Worm (Caenorhabditis elegans): ENCODE data around the gene bgnt-1.1.

DNA sequence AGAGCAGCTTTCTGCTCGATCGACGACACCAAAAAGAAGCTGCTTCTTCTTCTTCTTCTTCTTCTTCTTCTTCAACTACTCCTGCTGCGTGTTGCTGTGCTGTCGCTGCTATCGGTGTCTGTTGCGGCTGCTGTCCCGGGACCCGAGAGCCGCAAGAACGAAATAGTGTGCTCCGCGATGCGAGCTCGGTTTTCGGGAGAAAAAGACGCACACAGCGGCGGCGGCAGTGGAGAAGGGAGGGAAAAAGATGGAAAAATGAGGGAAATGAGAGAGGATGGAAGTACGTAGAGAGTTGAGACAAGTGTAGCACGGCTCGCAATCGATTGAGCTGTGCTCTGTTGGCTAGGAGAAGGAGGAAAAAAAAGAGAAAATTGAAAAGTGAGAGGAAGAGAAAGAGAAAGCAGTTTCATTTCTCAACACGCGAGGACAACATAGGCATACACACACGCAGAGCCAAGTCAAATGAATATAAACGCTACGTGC is 31.2 kb downstream of the bgnt-1.1 start:
- no peak for TF ChIP-seq aly-2 (tag; optimal IDR thresholded peaks at IDR 0.05)
- TF ChIP-seq snpc-4 (tag; optimal IDR thresholded peaks at IDR 0.05) = peak; percentile 31
- TF ChIP-seq ama-1 (optimal IDR thresholded peaks at IDR 0.05) = no peak
- no peak for TF ChIP-seq nhr-28 (tag; optimal IDR thresholded peaks at IDR 0.05)
- TF ChIP-seq hmg-11 (tag; optimal IDR thresholded peaks at IDR 0.05) = peak; percentile 62
- TF ChIP-seq ZK546.5 (tag; optimal IDR thresholded peaks at IDR 0.05) = no peak
- no peak for TF ChIP-seq nhr-237 (tag; optimal IDR thresholded peaks at IDR 0.05)
- no peak for TF ChIP-seq nhr-11 (tag; optimal IDR thresholded peaks at IDR 0.05)
- TF ChIP-seq ceh-82 (tag; optimal IDR thresholded peaks at IDR 0.05) = no peak
- no peak for TF ChIP-seq daf-12 (tag; optimal IDR thresholded peaks at IDR 0.05)
- no peak for TF ChIP-seq egl-27 (tag; optimal IDR thresholded peaks at IDR 0.05)
- TF ChIP-seq nhr-77 (tag; optimal IDR thresholded peaks at IDR 0.05) = no peak
- TF ChIP-seq unc-39 (tag; optimal IDR thresholded peaks at IDR 0.05) = no peak
